Worm (Caenorhabditis elegans) whole organism, young adult: ENCODE data around the gene tcl-2.

Source experiments
- F57C9.4 ChIP-seq: sonication (generic microtip); optimal IDR thresholded peaks from 2 replicates; lab custom pipeline; 2017; ENCODE audit warnings: mild to moderate bottlenecking, missing genetic modification characterization, missing compliant biosample characterization
- T07F8.4 ChIP-seq: sonication (generic microtip); optimal IDR thresholded peaks from 2 replicates; lab custom pipeline; 2016; ENCODE audit warnings: mild to moderate bottlenecking, missing genetic modification characterization, moderate library complexity, missing compliant biosample characterization
- T26A5.8 ChIP-seq: sonication (generic microtip); optimal IDR thresholded peaks from 2 replicates; lab custom pipeline; 2016; ENCODE audit warnings: missing genetic modification characterization, missing compliant biosample characterization
- dpl-1 ChIP-seq: fragments of 150-350 bp; optimal IDR thresholded peaks from 2 replicates; lab custom pipeline; 2014; ENCODE audit warnings: missing biosample characterization, missing genetic modification reagents, missing genetic modification characterization
- hlh-12 ChIP-seq: sonication (generic microtip); optimal IDR thresholded peaks from 2 replicates; lab custom pipeline; 2016; ENCODE audit warnings: missing genetic modification characterization, missing compliant biosample characterization
- lsy-27 ChIP-seq: sonication (generic microtip); optimal IDR thresholded peaks from 2 replicates; lab custom pipeline; 2017; ENCODE audit warnings: missing genetic modification characterization, mild to moderate bottlenecking, missing compliant biosample characterization, antibody characterized with exemption, missing genotype, borderline replicate concordance; ENCODE audit not compliant: insufficient read depth
- nfya-1 ChIP-seq: sonication (generic microtip); optimal IDR thresholded peaks from 2 replicates; lab custom pipeline; 2017; ENCODE audit warnings: antibody characterized with exemption, missing compliant biosample characterization, missing genetic modification characterization, borderline replicate concordance; ENCODE audit not compliant: insufficient read depth
- pbrm-1 ChIP-seq: fragments of 200-800 bp; sonication (Bioruptor generic); IDR thresholded peaks from 2 replicates; pipeline ENCODE4 v1.3.6; 2022; ENCODE audit warnings: missing genetic modification reagents, missing genetic modification characterization, missing compliant biosample characterization
- snpc-4 ChIP-seq, 5 experiments: fragments of 150-350 bp in 1 of 5; sonication (generic microtip) in 4 of 5; optimal IDR thresholded peaks; 2 replicates each; lab custom pipeline; 2014 to 2018; ENCODE audit warnings: missing genetic modification characterization in 5 of 5, missing biosample characterization in 3 of 5, antibody characterized with exemption in 2 of 5, mild to moderate bottlenecking in 2 of 5, missing compliant biosample characterization in 2 of 5, missing genotype in 2 of 5, moderate library complexity in 2 of 5, missing genetic modification reagents in 1 of 5
- tbx-9 ChIP-seq: sonication (generic microtip); optimal IDR thresholded peaks from 2 replicates; lab custom pipeline; 2016; ENCODE audit warnings: borderline replicate concordance, missing genetic modification characterization, inconsistent platforms, missing compliant biosample characterization
- ztf-26 ChIP-seq: sonication (generic microtip); optimal IDR thresholded peaks from 2 replicates; lab custom pipeline; 2017; ENCODE audit warnings: missing genetic modification characterization, missing compliant biosample characterization
- ztf-28 ChIP-seq: fragments of 200-800 bp; sonication (Bioruptor generic); IDR thresholded peaks from 2 replicates; pipeline ENCODE4 v1.3.6; 2022; ENCODE audit warnings: missing genetic modification reagents, missing genetic modification characterization, missing compliant biosample characterization

- TF ChIP-seq T26A5.8, result no peak
- no peak for TF ChIP-seq dpl-1
- TF ChIP-seq ztf-28 (GFP tag; lab: Robert Waterston, UW), result no peak
- no peak for TF ChIP-seq T07F8.4 (tag; lab: Kevin White, UChicago)
- TF ChIP-seq hlh-12 (tag; lab: Kevin White, UChicago), result no peak
- no peak for TF ChIP-seq lsy-27 (tag; lab: Kevin White, UChicago)
- no peak for TF ChIP-seq ztf-26
- no peak for TF ChIP-seq tbx-9 (tag; lab: Kevin White, UChicago)
- TF ChIP-seq pbrm-1, result no peak
- no peak for TF ChIP-seq nfya-1 (tag; lab: Kevin White, UChicago)
- no peak for TF ChIP-seq snpc-4 (GFP tag; optimal IDR thresholded peaks at IDR 0.05; lab: Kevin White, UChicago)
- TF ChIP-seq snpc-4 (tag; optimal IDR thresholded peaks at IDR 0.05; lab: Kevin White, UChicago), result no peak
- TF ChIP-seq F57C9.4 (tag; lab: Kevin White, UChicago), result no peak
Measured at ce11 chrIV:148756-149155, 30.1 kb upstream of the tcl-2 start.
